Worm (Caenorhabditis elegans) whole organism, L2 larva: Measurements from ENCODE around the gene T13F3.6.

Source experiments
- C34F6.9 ChIP-seq: fragments of 150-350 bp; optimal IDR thresholded peaks from 2 replicates; lab custom pipeline; 2014; ENCODE audit warnings: missing biosample characterization, missing genetic modification characterization
- F13H6.1 ChIP-seq: sonication (generic microtip); optimal IDR thresholded peaks from 2 replicates; lab custom pipeline; 2016; ENCODE audit warnings: missing genetic modification characterization, missing compliant biosample characterization
- Y55F3AM.14 ChIP-seq: fragments of 200-800 bp; sonication (Bioruptor generic); optimal IDR thresholded peaks from 2 replicates; lab custom pipeline; 2018; ENCODE audit warnings: mild to moderate bottlenecking, missing genetic modification characterization, missing compliant biosample characterization
- alr-1 ChIP-seq: fragments of 150-350 bp; optimal IDR thresholded peaks from 2 replicates; lab custom pipeline; 2014; ENCODE audit warnings: missing biosample characterization, missing genetic modification characterization
- aly-2 ChIP-seq: fragments of 150-350 bp; optimal IDR thresholded peaks from 2 replicates; lab custom pipeline; 2014; ENCODE audit warnings: missing biosample characterization, missing genetic modification characterization
- blmp-1 ChIP-seq: sonication (generic microtip); optimal IDR thresholded peaks from 2 replicates; lab custom pipeline; 2017; ENCODE audit warnings: missing genetic modification characterization, mild to moderate bottlenecking, missing compliant biosample characterization, antibody characterized with exemption, moderate library complexity; ENCODE audit not compliant: insufficient read depth
- ceh-16 ChIP-seq: fragments of 150-350 bp; optimal IDR thresholded peaks from 2 replicates; lab custom pipeline; 2014; ENCODE audit warnings: missing biosample characterization, missing genetic modification characterization
- ceh-82 ChIP-seq: fragments of 150-350 bp; optimal IDR thresholded peaks from 2 replicates; lab custom pipeline; 2014; ENCODE audit warnings: missing biosample characterization, missing genetic modification characterization
- crh-2 ChIP-seq: sonication (generic microtip); optimal IDR thresholded peaks from 2 replicates; lab custom pipeline; 2017; ENCODE audit warnings: missing biosample characterization, missing genetic modification characterization
- elt-1 ChIP-seq: fragments of 150-350 bp; optimal IDR thresholded peaks from 2 replicates; lab custom pipeline; 2014; ENCODE audit warnings: missing biosample characterization, missing genetic modification characterization
- fos-1 ChIP-seq: fragments of 150-350 bp; optimal IDR thresholded peaks from 2 replicates; lab custom pipeline; 2014; ENCODE audit warnings: missing biosample characterization, missing genetic modification characterization
- gmeb-1 ChIP-seq: fragments of 150-350 bp; optimal IDR thresholded peaks from 2 replicates; lab custom pipeline; 2014; ENCODE audit warnings: missing biosample characterization, missing genetic modification characterization
- lin-13 ChIP-seq: fragments of 150-350 bp; optimal IDR thresholded peaks from 2 replicates; lab custom pipeline; 2014; ENCODE audit warnings: missing biosample characterization, missing genetic modification reagents, missing genetic modification characterization
- lsy-2 ChIP-seq, 2 experiments: fragments of 150-350 bp in 1 of 2; sonication (generic microtip) in 1 of 2; optimal IDR thresholded peaks; 2 replicates each; lab custom pipeline; 2014 to 2017; ENCODE audit warnings: missing biosample characterization in 2 of 2, missing genetic modification characterization in 2 of 2
- mab-5 ChIP-seq: fragments of 150-350 bp; optimal IDR thresholded peaks from 2 replicates; lab custom pipeline; 2014; ENCODE audit warnings: missing biosample characterization, missing genetic modification characterization
- mbf-1 ChIP-seq: sonication (generic microtip); optimal IDR thresholded peaks from 2 replicates; lab custom pipeline; 2017; ENCODE audit warnings: missing biosample characterization, missing genetic modification characterization
- nhr-11 ChIP-seq: fragments of 150-350 bp; optimal IDR thresholded peaks from 2 replicates; lab custom pipeline; 2014; ENCODE audit warnings: missing biosample characterization, missing genetic modification characterization
- nhr-12 ChIP-seq: fragments of 150-350 bp; optimal IDR thresholded peaks from 2 replicates; lab custom pipeline; 2014; ENCODE audit warnings: missing biosample characterization, missing genetic modification characterization
- nhr-129 ChIP-seq: fragments of 150-350 bp; optimal IDR thresholded peaks from 2 replicates; lab custom pipeline; 2014; ENCODE audit warnings: missing biosample characterization, missing genetic modification characterization
- nhr-23 ChIP-seq: fragments of 150-350 bp; optimal IDR thresholded peaks from 2 replicates; lab custom pipeline; 2014; ENCODE audit warnings: missing biosample characterization, missing genetic modification reagents, missing genetic modification characterization
- nhr-237 ChIP-seq: fragments of 150-350 bp; optimal IDR thresholded peaks from 2 replicates; lab custom pipeline; 2014; ENCODE audit warnings: missing biosample characterization, missing genetic modification characterization
- nhr-25 ChIP-seq: fragments of 150-350 bp; sonication (generic microtip); optimal IDR thresholded peaks from 3 replicates; lab custom pipeline; 2014; ENCODE audit warnings: missing biosample characterization, missing genetic modification characterization
- nhr-77 ChIP-seq: fragments of 150-350 bp; optimal IDR thresholded peaks from 2 replicates; lab custom pipeline; 2014; ENCODE audit warnings: missing biosample characterization, missing genetic modification characterization
- peb-1 ChIP-seq: fragments of 150-350 bp; optimal IDR thresholded peaks from 2 replicates; lab custom pipeline; 2014; ENCODE audit warnings: missing biosample characterization, missing genetic modification characterization
- skn-1 ChIP-seq: sonication (generic microtip); optimal IDR thresholded peaks from 2 replicates; lab custom pipeline; 2017; ENCODE audit warnings: missing biosample characterization, missing genetic modification characterization
- sma-9 ChIP-seq, 2 experiments: fragments of 150-350 bp in 1 of 2; sonication (generic microtip) in 1 of 2; optimal IDR thresholded peaks; 2 replicates each; lab custom pipeline; 2014 to 2016; ENCODE audit warnings: missing genetic modification characterization in 2 of 2, mild to moderate bottlenecking in 1 of 2, missing biosample characterization in 1 of 2, missing compliant biosample characterization in 1 of 2, missing genetic modification reagents in 1 of 2, moderate library complexity in 1 of 2
- unc-39 ChIP-seq: fragments of 150-350 bp; optimal IDR thresholded peaks from 2 replicates; lab custom pipeline; 2014; ENCODE audit warnings: missing biosample characterization, missing genetic modification characterization
- ztf-1 ChIP-seq: fragments of 200-800 bp; sonication (Bioruptor generic); conservative IDR thresholded peaks from 2 replicates; pipeline ENCODE4 v1.3.6; 2022; ENCODE audit warnings: missing genetic modification characterization, missing compliant biosample characterization
- ztf-11 ChIP-seq: sonication (generic microtip); optimal IDR thresholded peaks from 2 replicates; lab custom pipeline; 2017; ENCODE audit warnings: missing biosample characterization, missing genetic modification characterization
- ztf-4 ChIP-seq: fragments of 150-350 bp; optimal IDR thresholded peaks from 2 replicates; lab custom pipeline; 2014; ENCODE audit warnings: missing biosample characterization, missing genetic modification characterization

Gene T13F3.6

ce11 chrV:16271121-16271520 is at the start of gene T13F3.6:
Gene T13F3.6, minus strand, starts transcription at chrV:16271221.
- TF ChIP-seq peb-1 (tag; lab: Kevin White, UChicago) (no peak), nhr-12 (tag; lab: Kevin White, UChicago) (no peak), nhr-23 (no peak), ztf-4 (no peak), gmeb-1 (tag; lab: Kevin White, UChicago) (no peak), mbf-1 (tag; lab: Kevin White, UChicago) (no peak), blmp-1 (no peak), C34F6.9 (tag; lab: Kevin White, UChicago) (no peak), nhr-11 (no peak), Y55F3AM.14 (GFP tag; lab: Kevin White, UChicago) (no peak), skn-1 (tag; lab: Kevin White, UChicago) (no peak)

ce11 chrV:16317244-16317643 is 46.2 kb upstream of the T13F3.6 start, which contains the start of gene srh-180:
Gene srh-180, plus strand, starts transcription at chrV:16317544.
- TF ChIP-seq mbf-1 (tag; lab: Kevin White, UChicago) (no peak), ceh-16 (tag; lab: Kevin White, UChicago) (no peak), nhr-77 (tag; lab: Kevin White, UChicago) (no peak), fos-1 (tag; lab: Kevin White, UChicago) (no peak), sma-9 (GFP tag; optimal IDR thresholded peaks at IDR 0.05; lab: Kevin White, UChicago) (no peak), sma-9 (tag; optimal IDR thresholded peaks at IDR 0.05; lab: Kevin White, UChicago) (no peak), ztf-1 (GFP tag; lab: Robert Waterston, UW) (no peak)

- TF ChIP-seq ztf-11: no peak
- TF ChIP-seq lsy-2 (tag; optimal IDR thresholded peaks at IDR 0.05; lab: Kevin White, UChicago): no peak
- TF ChIP-seq nhr-25 (tag; lab: Kevin White, UChicago): no peak
- no peak for TF ChIP-seq F13H6.1
- no peak for TF ChIP-seq elt-1
- TF ChIP-seq, all 48 proteins: peak for 0
These were observed 44.0 kb upstream of the T13F3.6 start, which contains the start of gene str-214 for ce11 chrV:16315004-16315403. Gene str-214, plus strand, starts transcription at chrV:16315304.

ce11 chrV:16309523-16309922 is 38.5 kb upstream of the T13F3.6 start, which contains the start of gene oac-7:
Gene oac-7, plus strand, starts transcription at chrV:16309805.
- TF ChIP-seq blmp-1: no peak
- TF ChIP-seq mbf-1 (tag; lab: Kevin White, UChicago): no peak
- no peak for TF ChIP-seq skn-1 (tag; lab: Kevin White, UChicago)
- TF ChIP-seq nhr-237 (tag; lab: Kevin White, UChicago): no peak
- peak; percentile 73 for TF ChIP-seq sma-9 (GFP tag; optimal IDR thresholded peaks at IDR 0.05; lab: Kevin White, UChicago)
- no peak for TF ChIP-seq sma-9 (tag; optimal IDR thresholded peaks at IDR 0.05; lab: Kevin White, UChicago)
- no peak for TF ChIP-seq nhr-23
- TF ChIP-seq nhr-25 (tag; lab: Kevin White, UChicago): no peak
- no peak for TF ChIP-seq ztf-11
- TF ChIP-seq aly-2 (tag; lab: Kevin White, UChicago): no peak
- peak; percentile 74 for TF ChIP-seq nhr-129 (tag; lab: Kevin White, UChicago)
- TF ChIP-seq ceh-82 (tag; lab: Kevin White, UChicago): no peak
- no peak for TF ChIP-seq mab-5 (tag; lab: Kevin White, UChicago)
- TF ChIP-seq lin-13 (GFP tag; lab: Kevin White, UChicago): no peak
- no peak for TF ChIP-seq crh-2 (tag; lab: Kevin White, UChicago)
- peak; percentile 43 for TF ChIP-seq fos-1 (tag; lab: Kevin White, UChicago)
- TF ChIP-seq alr-1 (tag; lab: Kevin White, UChicago): no peak
- no peak for TF ChIP-seq nhr-77 (tag; lab: Kevin White, UChicago)
- no peak for TF ChIP-seq C34F6.9 (tag; lab: Kevin White, UChicago)
- TF ChIP-seq, all 48 proteins: peak for 3

ce11 chrV:16308343-16308742 is 37.3 kb upstream of the T13F3.6 start:
- no peak for TF ChIP-seq ceh-82 (tag; lab: Kevin White, UChicago)
- no peak for TF ChIP-seq C34F6.9 (tag; lab: Kevin White, UChicago)
- no peak for TF ChIP-seq unc-39 (tag; lab: Kevin White, UChicago)

- TF ChIP-seq F13H6.1 (no peak), alr-1 (tag; lab: Kevin White, UChicago) (no peak)
These were observed 36.2 kb upstream of the T13F3.6 start, which contains the start of gene srxa-7 for ce11 chrV:16307253-16307652. Gene srxa-7, plus strand, starts transcription at chrV:16307553.
